Fruit fly (Drosophila melanogaster): ENCODE measurements around the gene Cyp313a4.

Gene Cyp313a4

DNA sequence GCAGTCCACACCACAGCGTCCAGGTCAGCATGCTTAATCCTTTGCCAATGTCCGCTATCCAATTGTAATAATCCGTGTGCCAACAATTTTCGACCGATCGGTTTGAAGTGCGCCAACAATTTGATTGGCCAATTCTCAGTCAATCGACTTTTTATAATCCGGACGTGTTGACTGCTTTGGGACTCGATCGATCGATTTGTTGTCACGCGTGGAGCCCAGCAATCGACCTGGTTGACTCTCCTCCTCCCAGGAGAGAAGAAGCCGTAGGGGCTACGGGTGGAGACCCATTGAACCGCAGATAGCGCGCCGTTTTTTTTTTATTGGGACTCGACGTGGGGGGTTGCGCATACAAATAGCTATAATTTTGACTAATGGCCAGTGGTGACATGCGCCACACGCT lies at the start of gene Cyp313a4:
Cyp313a4 (minus strand) TSS at position 101 of the 400 bp plus-strand sequence.
- TF ChIP-seq CG15336 (GFP tag; IDR thresholded peaks at IDR 0.05) (no peak), svp (GFP tag) (peak; percentile 79), salr (GFP tag; optimal IDR thresholded peaks at IDR 0.05) (no peak), lz (GFP tag; optimal IDR thresholded peaks at IDR 0.05) (no peak)

DNA sequence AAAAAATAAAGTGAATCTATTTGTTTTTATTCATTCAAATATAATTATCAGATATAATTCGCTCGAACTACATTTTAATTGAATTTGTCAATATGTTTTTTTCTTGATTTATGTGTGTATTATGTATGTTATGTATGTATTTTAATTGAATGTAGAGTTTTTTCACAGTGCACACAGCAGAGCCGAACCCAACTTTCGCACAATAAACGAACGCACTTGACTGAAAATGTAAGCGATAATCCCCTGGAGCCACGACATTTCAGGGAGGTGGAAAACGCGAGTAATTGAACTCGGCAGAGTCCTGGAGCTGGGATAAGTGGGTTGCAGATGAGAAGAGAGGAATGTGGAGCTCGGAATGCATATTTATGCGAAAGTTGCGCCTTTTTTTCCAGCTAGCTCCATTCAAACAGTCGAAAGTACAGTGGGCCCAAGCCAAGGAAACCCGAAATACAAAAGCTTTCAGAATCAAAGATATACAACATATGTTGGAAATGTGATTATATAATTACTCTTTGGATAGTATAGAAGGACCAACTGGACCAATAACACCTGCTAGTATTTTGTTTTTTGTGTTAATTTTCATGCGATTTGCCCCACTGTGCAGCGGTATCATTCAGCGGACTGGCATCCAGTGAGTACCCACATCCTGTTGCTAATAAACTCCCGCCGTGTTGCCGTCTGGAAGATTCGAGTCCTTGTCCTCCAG lies 46.9 kb upstream of the Cyp313a4 start:
- TF ChIP-seq topi (GFP tag; optimal IDR thresholded peaks at IDR 0.05), result no peak
- no peak for TF ChIP-seq Hr38 (GFP tag; optimal IDR thresholded peaks at IDR 0.05)
- TF ChIP-seq cyc (GFP tag; optimal IDR thresholded peaks at IDR 0.05), result peak; percentile 8
- TF ChIP-seq OdsH (GFP tag; optimal IDR thresholded peaks at IDR 0.05), result peak; percentile 22
- TF ChIP-seq CG10669 (GFP tag; optimal IDR thresholded peaks at IDR 0.05), result peak; percentile 17
- peak; percentile 33 for TF ChIP-seq CG32006 (GFP tag; optimal IDR thresholded peaks at IDR 0.05)
- TF ChIP-seq vri (GFP tag; optimal IDR thresholded peaks at IDR 0.05), result no peak
- no peak for TF ChIP-seq Sox15 (GFP tag; optimal IDR thresholded peaks at IDR 0.05)
- peak; percentile 23 for TF ChIP-seq CG1621 (tag; optimal IDR thresholded peaks at IDR 0.05)
- peak; percentile 1 for TF ChIP-seq Met (GFP tag; optimal IDR thresholded peaks at IDR 0.05)
- peak; percentile 42 for TF ChIP-seq CG3919 (GFP tag; optimal IDR thresholded peaks at IDR 0.05)
- TF ChIP-seq net (GFP tag; optimal IDR thresholded peaks at IDR 0.05), result no peak
- peak; percentile 9 for TF ChIP-seq CG3032 (tag; optimal IDR thresholded peaks at IDR 0.05)
- no peak for TF ChIP-seq CG8632 (GFP tag; optimal IDR thresholded peaks at IDR 0.05)
- no peak for TF ChIP-seq CG6854 (GFP tag; optimal IDR thresholded peaks at IDR 0.05)
- no peak for TF ChIP-seq esn (GFP tag; optimal IDR thresholded peaks at IDR 0.05)
- TF ChIP-seq Sox14 (GFP tag; optimal IDR thresholded peaks at IDR 0.05), result peak; percentile 6
- TF ChIP-seq eg (GFP tag; IDR thresholded peaks at IDR 0.05), result no peak
- no peak for TF ChIP-seq CG6808 (GFP tag; optimal IDR thresholded peaks at IDR 0.05)
- TF ChIP-seq CG10631 (GFP tag; optimal IDR thresholded peaks at IDR 0.05), result peak; percentile 3
- peak; percentile 13 for TF ChIP-seq CG31627 (GFP tag; optimal IDR thresholded peaks at IDR 0.05)
- no peak for TF ChIP-seq CG8319 (GFP tag; optimal IDR thresholded peaks at IDR 0.05)
- TF ChIP-seq Eip93F (GFP tag; optimal IDR thresholded peaks at IDR 0.05), result no peak
- peak; percentile 15 for TF ChIP-seq fd59A (GFP tag; optimal IDR thresholded peaks at IDR 0.05)
- TF ChIP-seq fd85E (GFP tag; optimal IDR thresholded peaks at IDR 0.05), result no peak
- peak; percentile 4 for TF ChIP-seq CG4318 (GFP tag; optimal IDR thresholded peaks at IDR 0.05)
- peak; percentile 55; the same call in 1 of the 3 replicates for TF ChIP-seq CG6163 (GFP tag; IDR thresholded peaks at IDR 0.05)
- no peak for TF ChIP-seq CG7368 (GFP tag; optimal IDR thresholded peaks at IDR 0.05)
- no peak for TF ChIP-seq CG34406 (GFP tag; optimal IDR thresholded peaks at IDR 0.05)
- TF ChIP-seq spab (GFP tag; optimal IDR thresholded peaks at IDR 0.05), result peak; percentile 11
- peak; percentile 5 for TF ChIP-seq achi (GFP tag; optimal IDR thresholded peaks at IDR 0.05)
- TF ChIP-seq Blimp-1 (GFP tag; optimal IDR thresholded peaks at IDR 0.05), result no peak
- no peak for TF ChIP-seq dac (GFP tag; optimal IDR thresholded peaks at IDR 0.05)
- TF ChIP-seq Eip78C (GFP tag), result peak; percentile 71
- TF ChIP-seq acj6 (GFP tag; optimal IDR thresholded peaks at IDR 0.05), result peak; percentile 27
- no peak for TF ChIP-seq CG9139 (GFP tag; optimal IDR thresholded peaks at IDR 0.05)
- no peak for TF ChIP-seq CG8119 (GFP tag; IDR thresholded peaks at IDR 0.05)
- no peak for TF ChIP-seq CG11902 (GFP tag; optimal IDR thresholded peaks at IDR 0.05)
- no peak for TF ChIP-seq Sox102F (GFP tag; optimal IDR thresholded peaks at IDR 0.05)
- TF ChIP-seq Gug (GFP tag; IDR thresholded peaks at IDR 0.05), result no peak
- no peak for TF ChIP-seq fkh (GFP tag; optimal IDR thresholded peaks at IDR 0.05)
- peak; percentile 11 for TF ChIP-seq Ets96B (tag; optimal IDR thresholded peaks at IDR 0.05)
- peak; percentile 22 for TF ChIP-seq pdm3 (GFP tag; optimal IDR thresholded peaks at IDR 0.05)
- TF ChIP-seq Ets21C (GFP tag; optimal IDR thresholded peaks at IDR 0.05), result no peak
- TF ChIP-seq Hr4 (GFP tag; optimal IDR thresholded peaks at IDR 0.05), result no peak
- TF ChIP-seq CG6276 (GFP tag; optimal IDR thresholded peaks at IDR 0.05), result no peak

All from whole organism, prepupa.